Worm (Caenorhabditis elegans): ENCODE results near the gene cest-1.2.

DNA sequence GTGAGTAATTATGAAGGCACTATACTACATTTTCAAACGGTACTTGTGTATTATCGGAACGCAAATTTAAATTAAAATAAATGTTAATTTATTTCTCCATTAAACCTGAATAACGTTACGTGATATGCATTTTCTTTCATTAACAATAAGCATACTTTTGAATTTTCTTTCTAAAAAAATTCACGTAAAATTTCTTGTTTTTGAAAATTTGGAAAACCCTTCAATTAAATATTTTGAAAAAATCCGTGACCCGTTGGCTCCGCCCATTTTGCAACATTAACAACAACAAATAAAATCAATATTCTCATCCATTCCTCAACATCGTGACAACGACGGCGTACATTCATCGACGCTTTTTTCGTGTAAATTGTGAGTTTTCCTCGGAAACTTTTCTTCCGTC, 14.5 kb downstream of the cest-1.2 start, which contains the start of gene acs-10:
- TF ChIP-seq eor-1 (tag; optimal IDR thresholded peaks at IDR 0.05) (no peak), nhr-11 (tag; optimal IDR thresholded peaks at IDR 0.05) (no peak), ZK546.5 (tag; optimal IDR thresholded peaks at IDR 0.05) (no peak), aly-2 (tag; optimal IDR thresholded peaks at IDR 0.05) (no peak), ceh-28 (tag; optimal IDR thresholded peaks at IDR 0.05) (no peak), jun-1 (tag; optimal IDR thresholded peaks at IDR 0.05) (no peak), elt-3 (tag; optimal IDR thresholded peaks at IDR 0.05) (no peak)
